Worm (Caenorhabditis elegans): ENCODE measurements around the gene fln-2.

The fln-2 gene

ce11 chrX:9431002-9431482, 33.5 kb downstream of the fln-2 start, which contains the start of gene B0272.3 (continued):
- TF ChIP-seq ztf-7 (tag; optimal IDR thresholded peaks at IDR 0.05): no peak
- TF ChIP-seq spr-3 (GFP tag; optimal IDR thresholded peaks at IDR 0.05): no peak
- TF ChIP-seq daf-16 (GFP tag; optimal IDR thresholded peaks at IDR 0.05): peak; percentile 1 to 13
- TF ChIP-seq daf-16 (tag; optimal IDR thresholded peaks at IDR 0.05): peak; percentile 90
- no peak for TF ChIP-seq vab-7 (GFP tag; IDR thresholded peaks at IDR 0.05)
- no peak for TF ChIP-seq php-3 (GFP tag; IDR thresholded peaks at IDR 0.05)
- no peak for TF ChIP-seq nhr-42 (GFP tag; IDR thresholded peaks at IDR 0.05)
- peak; percentile 95 for TF ChIP-seq nhr-28 (tag; optimal IDR thresholded peaks at IDR 0.05)
- TF ChIP-seq mes-2 (tag; optimal IDR thresholded peaks at IDR 0.05; ENCODE audit: poor library complexity, severe bottlenecking): no peak
- TF ChIP-seq jun-1 (tag; optimal IDR thresholded peaks at IDR 0.05): no peak
- no peak for TF ChIP-seq hmg-1.1 (GFP tag; IDR thresholded peaks at IDR 0.05)
- TF ChIP-seq nhr-237 (tag; optimal IDR thresholded peaks at IDR 0.05): no peak
- TF ChIP-seq lir-3 (tag; optimal IDR thresholded peaks at IDR 0.05): no peak
- TF ChIP-seq nhr-11 (tag; optimal IDR thresholded peaks at IDR 0.05): peak; percentile 83
- no peak for TF ChIP-seq Y5F2A.4 (GFP tag; optimal IDR thresholded peaks at IDR 0.05)
- no peak for TF ChIP-seq fkh-10 (GFP tag; optimal IDR thresholded peaks at IDR 0.05)
- TF ChIP-seq pha-4 (GFP tag; IDR thresholded peaks at IDR 0.05): peak; percentile 61; the same call in 1 of the 2 replicates
- TF ChIP-seq pha-4 (tag; optimal IDR thresholded peaks at IDR 0.05): no peak
- no peak for TF ChIP-seq madf-9 (GFP tag; conservative IDR thresholded peaks at IDR 0.05)
- TF ChIP-seq lsy-2 (tag; optimal IDR thresholded peaks at IDR 0.05): peak in 1 of 2 experiments; percentile 4
- TF ChIP-seq arid-1 (GFP tag; conservative IDR thresholded peaks at IDR 0.05): no peak
- no peak for TF ChIP-seq nhr-41 (GFP tag; IDR thresholded peaks at IDR 0.05)
- no peak for TF ChIP-seq lim-7 (GFP tag; IDR thresholded peaks at IDR 0.05)

ce11 chrX:9436843-9437312, 39.4 kb downstream of the fln-2 start, which contains the start of gene tbb-4:
Gene tbb-4 (minus strand): TSS chrX:9436893.
- TF ChIP-seq unc-62 (GFP tag; optimal IDR thresholded peaks at IDR 0.05 in 1 of 2) (peak in 1 of 2 experiments; percentile 71), unc-62 (tag; optimal IDR thresholded peaks at IDR 0.05) (no peak), dmd-6 (GFP tag; IDR thresholded peaks at IDR 0.05) (no peak)

ce11 chrX:9441512-9441911, 44.0 kb downstream of the fln-2 start, which contains the start of gene memb-1:
Gene memb-1 (minus strand): TSS chrX:9441571.
- TF ChIP-seq nhr-237 (tag; optimal IDR thresholded peaks at IDR 0.05) (no peak), hlh-30 (tag; optimal IDR thresholded peaks at IDR 0.05; ENCODE audit: insufficient read depth) (peak; percentile 57), ztf-7 (tag; optimal IDR thresholded peaks at IDR 0.05) (peak; percentile 67), hif-1 (tag; optimal IDR thresholded peaks at IDR 0.05) (peak in 1 of 2 experiments; percentile 39), dpl-1 (GFP tag; optimal IDR thresholded peaks at IDR 0.05) (peak; percentile 31), dve-1 (tag; optimal IDR thresholded peaks at IDR 0.05; ENCODE audit: insufficient read depth) (peak; percentile 70), mxl-2 (GFP tag; conservative IDR thresholded peaks at IDR 0.05) (no peak), ZK337.2 (GFP tag; IDR thresholded peaks at IDR 0.05) (no peak), mdl-1 (tag; optimal IDR thresholded peaks at IDR 0.05) (peak in 1 of 2 experiments; percentile 59), pqm-1 (tag; optimal IDR thresholded peaks at IDR 0.05) (peak; percentile 8), nhr-28 (tag; optimal IDR thresholded peaks at IDR 0.05) (peak; percentile 68), T20F7.1 (GFP tag; optimal IDR thresholded peaks at IDR 0.05) (no peak), nhr-11 (tag; optimal IDR thresholded peaks at IDR 0.05) (peak; percentile 38), mep-1 (tag; optimal IDR thresholded peaks at IDR 0.05) (peak; percentile 86), T26A8.4 (GFP tag; IDR thresholded peaks at IDR 0.05) (no peak), rbr-2 (tag; optimal IDR thresholded peaks at IDR 0.05) (peak; percentile 58), nhr-6 (tag; optimal IDR thresholded peaks at IDR 0.05) (peak; percentile 36), hlh-11 (tag; optimal IDR thresholded peaks at IDR 0.05) (peak; percentile 66), sdz-12 (GFP tag; optimal IDR thresholded peaks at IDR 0.05) (no peak), lin-13 (GFP tag; optimal IDR thresholded peaks at IDR 0.05) (peak; percentile 25), mxl-3 (GFP tag; optimal IDR thresholded peaks at IDR 0.05) (peak; percentile 47), duxl-1 (tag; optimal IDR thresholded peaks at IDR 0.05; ENCODE audit: poor library complexity) (peak; percentile 32), daf-16 (GFP tag; optimal IDR thresholded peaks at IDR 0.05) (no peak), daf-16 (tag; optimal IDR thresholded peaks at IDR 0.05) (peak; percentile 83), aha-1 (tag) (peak; percentile 90), mes-2 (tag; optimal IDR thresholded peaks at IDR 0.05; ENCODE audit: poor library complexity, severe bottlenecking) (peak; percentile 91), madf-5 (GFP tag; IDR thresholded peaks at IDR 0.05) (no peak), R02D3.7 (tag; optimal IDR thresholded peaks at IDR 0.05) (peak; percentile 50)
